Fruit fly (Drosophila melanogaster) whole organism, embryonic: Measurements from ENCODE around the gene Vsx2.

Source experiments
- Atf6 ChIP-seq: fragments of 200-800 bp; sonication (Bioruptor generic); IDR thresholded peaks from 2 replicates; pipeline ENCODE4 v1.3.6; 2022; ENCODE audit warnings: missing biosample characterization, missing genetic modification characterization
- CG10209 ChIP-seq: fragments of 200-800 bp; sonication (Bioruptor generic); optimal IDR thresholded peaks from 3 replicates; lab custom pipeline; 2017; ENCODE audit warnings: missing biosample characterization, mild to moderate bottlenecking, missing genetic modification characterization, missing genetic modification reagents
- CG10267 ChIP-seq: fragments of 200-800 bp; sonication (Bioruptor generic); optimal IDR thresholded peaks from 2 replicates; lab custom pipeline; 2018; ENCODE audit warnings: missing biosample characterization, mild to moderate bottlenecking, missing genetic modification characterization, moderate library complexity
- CG11696 ChIP-seq: fragments of 200-800 bp; sonication (Bioruptor generic); IDR thresholded peaks from 2 replicates; pipeline ENCODE4 v1.3.6; 2022; ENCODE audit warnings: missing biosample characterization, missing genetic modification characterization
- CG16863 ChIP-seq: fragments of 200-800 bp; sonication (Bioruptor generic); optimal IDR thresholded peaks from 3 replicates; lab custom pipeline; 2016; ENCODE audit warnings: missing biosample characterization, missing genetic modification characterization
- CG18599 ChIP-seq: fragments of 200-800 bp; sonication (Bioruptor generic); optimal IDR thresholded peaks from 3 replicates; lab custom pipeline; 2017; ENCODE audit warnings: missing biosample characterization, missing genetic modification characterization, mild to moderate bottlenecking, moderate library complexity, missing genetic modification reagents
- CG2712 ChIP-seq: fragments of 200-800 bp; optimal IDR thresholded peaks from 3 replicates; lab custom pipeline; 2019; ENCODE audit warnings: missing biosample characterization, mild to moderate bottlenecking, missing genetic modification characterization, moderate library complexity
- CG30403 ChIP-seq: fragments of 200-800 bp; sonication (Bioruptor generic); optimal IDR thresholded peaks from 3 replicates; lab custom pipeline; 2016; ENCODE audit warnings: missing biosample characterization, missing genetic modification characterization
- CG4404 ChIP-seq: fragments of 200-800 bp; sonication (Bioruptor generic); IDR thresholded peaks from 2 replicates; pipeline ENCODE4 v1.3.6; 2022; ENCODE audit warnings: missing biosample characterization, missing genetic modification characterization
- CG4854 ChIP-seq: fragments of 200-800 bp; sonication (Bioruptor generic); optimal IDR thresholded peaks from 2 replicates; lab custom pipeline; 2016; ENCODE audit warnings: missing biosample characterization, missing genetic modification characterization, inconsistent platforms
- CG6272 ChIP-seq: fragments of 200-800 bp; sonication (Bioruptor generic); IDR thresholded peaks from 2 replicates; pipeline ENCODE4 v1.3.6; 2022; ENCODE audit warnings: missing biosample characterization, missing genetic modification characterization
- CG8765 ChIP-seq: fragments of 200-800 bp; sonication (Bioruptor generic); IDR thresholded peaks from 2 replicates; pipeline ENCODE4 v1.3.6; 2022; ENCODE audit warnings: missing biosample characterization, missing genetic modification characterization
- CG9727 ChIP-seq: fragments of 200-800 bp; sonication (Bioruptor generic); optimal IDR thresholded peaks from 3 replicates; lab custom pipeline; 2017; ENCODE audit warnings: missing biosample characterization, mild to moderate bottlenecking, missing genetic modification characterization
- Deaf1 ChIP-seq: fragments of 200-800 bp; optimal IDR thresholded peaks from 3 replicates; lab custom pipeline; 2019; ENCODE audit warnings: missing biosample characterization, mild to moderate bottlenecking, missing genetic modification characterization, moderate library complexity
- Hr51 ChIP-seq, 2 experiments: fragments of 200-800 bp; sonication (Bioruptor generic); optimal IDR thresholded peaks; 2 replicates in 1 of 2; 3 replicates in 1 of 2; lab custom pipeline; 2016 to 2018; ENCODE audit warnings: missing biosample characterization in 2 of 2, missing genetic modification characterization in 2 of 2, mild to moderate bottlenecking in 1 of 2, moderate library complexity in 1 of 2
- Mes4 ChIP-seq: fragments of 200-800 bp; sonication (Bioruptor generic); optimal IDR thresholded peaks from 2 replicates; lab custom pipeline; 2016; ENCODE audit warnings: missing biosample characterization, missing genetic modification characterization
- NC2β ChIP-seq: fragments of 200-800 bp; sonication (Bioruptor generic); optimal IDR thresholded peaks from 2 replicates; lab custom pipeline; 2016; ENCODE audit warnings: missing biosample characterization, missing genetic modification characterization
- Optix ChIP-seq: fragments of 200-800 bp; sonication (Bioruptor generic); IDR thresholded peaks from 3 replicates; pipeline ENCODE4 v1.3.6; 2022; ENCODE audit warnings: missing biosample characterization, missing genetic modification characterization
- Ptx1 ChIP-seq: fragments of 200-800 bp; sonication (Bioruptor generic); IDR thresholded peaks from 2 replicates; pipeline ENCODE4 v1.3.6; 2022; ENCODE audit warnings: missing biosample characterization, missing genetic modification characterization
- Rfx ChIP-seq: fragments of 200-800 bp; sonication (Bioruptor generic); IDR thresholded peaks from 2 replicates; pipeline ENCODE4 v1.3.6; 2022; ENCODE audit warnings: missing biosample characterization, missing genetic modification characterization
- Rx ChIP-seq: fragments of 200-800 bp; sonication (Bioruptor generic); IDR thresholded peaks from 2 replicates; pipeline ENCODE4 v1.3.6; 2022; ENCODE audit warnings: missing biosample characterization, missing genetic modification characterization
- Side ChIP-seq: fragments of 200-800 bp; sonication (Bioruptor generic); optimal IDR thresholded peaks from 2 replicates; lab custom pipeline; 2016; ENCODE audit warnings: missing biosample characterization, missing genetic modification characterization
- Taf1 ChIP-seq: fragments of 200-800 bp; sonication (Bioruptor generic); IDR thresholded peaks from 2 replicates; pipeline ENCODE4 v1.3.6; 2022; ENCODE audit warnings: missing biosample characterization, missing genetic modification characterization
- Xrp1 ChIP-seq: fragments of 200-800 bp; sonication (Bioruptor generic); IDR thresholded peaks from 2 replicates; pipeline ENCODE4 v1.3.6; 2022; ENCODE audit warnings: missing biosample characterization, missing genetic modification characterization
- ara ChIP-seq: fragments of 200-800 bp; sonication (Bioruptor generic); IDR thresholded peaks from 2 replicates; pipeline ENCODE4 v1.3.6; 2022; ENCODE audit warnings: missing biosample characterization, missing genetic modification characterization
- az2 ChIP-seq: fragments of 200-800 bp; sonication (Bioruptor generic); optimal IDR thresholded peaks from 3 replicates; lab custom pipeline; 2016; ENCODE audit warnings: missing biosample characterization, missing genetic modification characterization
- bsh ChIP-seq, 2 experiments: fragments of 200-800 bp; sonication (Bioruptor generic); optimal IDR thresholded peaks; 2 replicates each; lab custom pipeline; 2017 to 2018; ENCODE audit warnings: mild to moderate bottlenecking in 2 of 2, missing biosample characterization in 2 of 2, missing genetic modification characterization in 2 of 2, moderate library complexity in 1 of 2
- chif ChIP-seq, 2 experiments: fragments of 200-800 bp; sonication (Bioruptor generic); optimal IDR thresholded peaks; 3 replicates each; lab custom pipeline; 2016; ENCODE audit warnings: missing biosample characterization in 2 of 2, missing genetic modification characterization in 2 of 2
- chn ChIP-seq: fragments of 200-800 bp; sonication (Bioruptor generic); optimal IDR thresholded peaks from 2 replicates; lab custom pipeline; 2016; ENCODE audit warnings: missing biosample characterization, missing genetic modification characterization
- da ChIP-seq: fragments of 200-800 bp; sonication (Bioruptor generic); optimal IDR thresholded peaks from 2 replicates; lab custom pipeline; 2016; ENCODE audit warnings: missing biosample characterization, missing genetic modification characterization
- dan ChIP-seq: fragments of 200-800 bp; sonication (Bioruptor generic); IDR thresholded peaks from 2 replicates; pipeline ENCODE4 v1.3.6; 2022; ENCODE audit warnings: missing biosample characterization, missing genetic modification characterization
- disco-r ChIP-seq: fragments of 200-800 bp; sonication (Bioruptor generic); optimal IDR thresholded peaks from 2 replicates; lab custom pipeline; 2016; ENCODE audit warnings: missing biosample characterization, missing genetic modification characterization
- dmrt11E ChIP-seq: fragments of 200-800 bp; sonication (Bioruptor generic); optimal IDR thresholded peaks from 3 replicates; lab custom pipeline; 2018; ENCODE audit warnings: missing biosample characterization, mild to moderate bottlenecking, missing genetic modification characterization, moderate library complexity
- dmrt99B ChIP-seq: fragments of 200-800 bp; sonication (Bioruptor generic); optimal IDR thresholded peaks from 2 replicates; lab custom pipeline; 2018; ENCODE audit warnings: missing biosample characterization, mild to moderate bottlenecking, missing genetic modification characterization, moderate library complexity
- esg ChIP-seq: fragments of 200-800 bp; sonication (Bioruptor generic); conservative IDR thresholded peaks from 2 replicates; pipeline ENCODE4 v1.3.6; 2022; ENCODE audit warnings: missing biosample characterization, missing genetic modification characterization
- gem ChIP-seq: fragments of 200-800 bp; sonication (Bioruptor generic); optimal IDR thresholded peaks from 2 replicates; lab custom pipeline; 2019; ENCODE audit warnings: missing biosample characterization, mild to moderate bottlenecking, missing genetic modification characterization, moderate library complexity
- gsb ChIP-seq: fragments of 200-800 bp; sonication (Bioruptor generic); IDR thresholded peaks from 2 replicates; pipeline ENCODE4 v1.3.6; 2022; ENCODE audit warnings: missing biosample characterization, missing genetic modification characterization
- lmd ChIP-seq: fragments of 200-800 bp; sonication (Bioruptor generic); IDR thresholded peaks from 2 replicates; pipeline ENCODE4 v1.3.6; 2022; ENCODE audit warnings: missing biosample characterization, missing genetic modification characterization
- lola ChIP-seq, 3 experiments: fragments of >200 bp in 2 of 3; fragments of 200-800 bp in 1 of 3; sonication (Bioruptor generic) in 1 of 3; optimal IDR thresholded peaks; 2 replicates each; lab custom pipeline; 2017 to 2019; ENCODE audit warnings: missing biosample characterization in 3 of 3, missing genetic modification characterization in 3 of 3, mild to moderate bottlenecking in 1 of 3, moderate library complexity in 1 of 3
- mam ChIP-seq: fragments of 200-800 bp; sonication (Bioruptor generic); optimal IDR thresholded peaks from 3 replicates; lab custom pipeline; 2016; ENCODE audit warnings: missing biosample characterization, missing genetic modification characterization
- nmo ChIP-seq: fragments of 200-800 bp; sonication (Bioruptor generic); optimal IDR thresholded peaks from 2 replicates; lab custom pipeline; 2018; ENCODE audit warnings: missing biosample characterization, mild to moderate bottlenecking, missing genetic modification characterization, moderate library complexity
- org-1 ChIP-seq: fragments of 200-800 bp; sonication (Bioruptor generic); optimal IDR thresholded peaks from 2 replicates; lab custom pipeline; 2017; ENCODE audit warnings: missing biosample characterization, missing genetic modification characterization
- phol ChIP-seq: fragments of 200-800 bp; sonication (Bioruptor generic); optimal IDR thresholded peaks from 3 replicates; lab custom pipeline; 2018; ENCODE audit warnings: missing biosample characterization, mild to moderate bottlenecking, missing genetic modification characterization, moderate library complexity
- pnt ChIP-seq: fragments of 200-800 bp; sonication (Bioruptor generic); optimal IDR thresholded peaks from 3 replicates; lab custom pipeline; 2016; ENCODE audit warnings: missing biosample characterization, missing genetic modification characterization
- prd ChIP-seq, 3 experiments: fragments of >200 bp in 2 of 3; fragments of 200-800 bp in 1 of 3; sonication (Bioruptor generic) in 1 of 3; optimal IDR thresholded peaks in 2 of 3; IDR thresholded peaks in 1 of 3; 2 replicates in 2 of 3; 3 replicates in 1 of 3; pipeline versions ENCODE4 v1.3.6 to Lab custom; 2017 to 2022; ENCODE audit warnings: missing biosample characterization in 1 of 3, missing genetic modification characterization in 1 of 3
- sens ChIP-seq: fragments of 200-800 bp; sonication (Bioruptor generic); peaks from one replicate; lab custom pipeline; 2016; ENCODE audit warnings: missing biosample characterization, missing genetic modification characterization
- slbo ChIP-seq: fragments of 200-800 bp; sonication (Bioruptor generic); IDR thresholded peaks from 2 replicates; pipeline ENCODE4 v1.3.6; 2022; ENCODE audit warnings: missing biosample characterization, missing genetic modification characterization
- tin ChIP-seq: fragments of 200-800 bp; sonication (Bioruptor generic); optimal IDR thresholded peaks from 3 replicates; lab custom pipeline; 2016; ENCODE audit warnings: missing biosample characterization, missing genetic modification characterization
- ttk ChIP-seq: fragments of 200-800 bp; sonication (Bioruptor generic); IDR thresholded peaks from 2 replicates; pipeline ENCODE4 v2.1.2; 2022; ENCODE audit warnings: missing biosample characterization, missing genetic modification characterization
- zen ChIP-seq: fragments of 200-800 bp; sonication (Bioruptor generic); optimal IDR thresholded peaks from 3 replicates; lab custom pipeline; 2018; ENCODE audit warnings: missing biosample characterization, mild to moderate bottlenecking, missing genetic modification characterization, moderate library complexity

Vsx2 gene

DNA sequence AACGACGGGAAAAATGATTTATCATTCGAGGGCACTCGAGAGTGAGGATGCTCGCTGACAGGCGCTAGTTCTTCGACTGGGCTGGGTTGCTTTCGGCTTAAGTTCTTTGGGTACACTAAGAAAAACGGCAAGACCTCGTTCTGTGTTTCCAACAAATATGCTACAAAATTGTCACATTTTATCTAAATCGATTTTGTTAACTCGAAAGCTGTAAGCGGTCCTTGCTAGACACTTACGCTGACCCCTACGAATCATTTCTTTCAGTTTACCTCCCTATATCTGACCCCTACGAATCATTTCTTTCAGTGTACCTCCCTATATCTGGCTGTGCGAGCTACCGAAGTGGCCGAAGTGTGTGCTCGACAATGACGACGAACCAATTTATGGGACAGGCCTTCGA is 3.9 kb upstream of the Vsx2 start (continued):
- TF ChIP-seq dmrt11E (tag; lab: Kevin White, UChicago) (peak; percentile 61), org-1 (GFP tag; lab: Kevin White, UChicago) (peak; percentile 19), Taf1 (GFP tag; lab: Robert Waterston, UW) (no peak; the same call in 1 of the 2 replicates), dmrt99B (no peak), CG10267 (tag; lab: Kevin White, UChicago) (no peak), tin (GFP tag; lab: Kevin White, UChicago) (peak; percentile 29), CG6272 (GFP tag; lab: Robert Waterston, UW) (no peak), Mes4 (GFP tag; lab: Kevin White, UChicago) (peak; percentile 18), CG9727 (peak; percentile 32), chn (GFP tag; lab: Kevin White, UChicago) (peak; percentile 26), CG18599 (peak; percentile 22), Rx (GFP tag; lab: Robert Waterston, UW) (0 out of 2 replicates have a peak, but pooled peaks have one; percentile 4), Ptx1 (GFP tag; lab: Robert Waterston, UW) (no peak), Hr51 (GFP tag; optimal IDR thresholded peaks at IDR 0.05; lab: Kevin White, UChicago) (peak in 1 of 2 experiments; percentile 8), ttk (GFP tag; lab: Robert Waterston, UW) (no peak), Deaf1 (tag; lab: Kevin White, UChicago) (peak; percentile 40), sens (GFP tag; lab: Kevin White, UChicago) (peak; percentile 88), CG2712 (peak; percentile 17), disco-r (GFP tag; lab: Kevin White, UChicago) (peak; percentile 6), CG4854 (GFP tag; lab: Kevin White, UChicago) (no peak), ara (GFP tag; lab: Robert Waterston, UW) (no peak), gsb (no peak), nmo (GFP tag; lab: Kevin White, UChicago) (peak; percentile 11), slbo (peak; percentile 39; the same call in 1 of the 2 replicates), CG10209 (GFP tag; lab: Kevin White, UChicago) (peak; percentile 5), esg (GFP tag; lab: Robert Waterston, UW) (no peak), CG16863 (GFP tag; lab: Kevin White, UChicago) (peak; percentile 19), dan (0 out of 2 replicates have a peak, but pooled peaks have one; percentile 17), lola (GFP tag; optimal IDR thresholded peaks at IDR 0.05; lab: Kevin White, UChicago) (peak in 1 of 3 experiments; percentile 2), CG30403 (GFP tag; lab: Kevin White, UChicago) (peak; percentile 32), Atf6 (GFP tag; lab: Robert Waterston, UW) (no peak), CG8765 (peak; percentile 64; the same call in 1 of the 2 replicates), bsh (GFP tag; optimal IDR thresholded peaks at IDR 0.05; lab: Kevin White, UChicago) (peak in 1 of 2 experiments; percentile 51), mam (GFP tag; lab: Kevin White, UChicago) (peak; percentile 2), lmd (GFP tag; lab: Robert Waterston, UW) (peak; percentile 25; the same call in 1 of the 2 replicates), az2 (GFP tag; lab: Kevin White, UChicago) (peak; percentile 15), zen (tag; lab: Kevin White, UChicago) (peak; percentile 26), Rfx (GFP tag; lab: Robert Waterston, UW) (0 out of 2 replicates have a peak, but pooled peaks have one; percentile 32), pnt (peak; percentile 16), chif (GFP tag; optimal IDR thresholded peaks at IDR 0.05; lab: Kevin White, UChicago) (peak in 1 of 2 experiments; percentile 37), Side (GFP tag; lab: Kevin White, UChicago) (no peak), CG4404 (peak; percentile 55), gem (tag; lab: Kevin White, UChicago) (peak; percentile 42), Optix (GFP tag; lab: Robert Waterston, UW) (peak; percentile 41; the same call in 1 of the 3 replicates), da (GFP tag; lab: Kevin White, UChicago) (no peak), phol (peak; percentile 17), CG11696 (GFP tag; lab: Robert Waterston, UW) (no peak), Xrp1 (GFP tag; lab: Robert Waterston, UW) (peak; percentile 56), prd (optimal IDR thresholded peaks at IDR 0.05; lab: Kevin White, UChicago) (no peak), prd (GFP tag; IDR thresholded peaks at IDR 0.05; lab: Robert Waterston, UW) (peak; percentile 75), NC2β (GFP tag; lab: Kevin White, UChicago) (peak; percentile 23)
